Worm (Caenorhabditis elegans): Measurements from ENCODE around the gene nhr-281.

nhr-281 gene

ce11 chrX:14062771-14063170 is 50.5 kb downstream of the nhr-281 start:
- TF ChIP-seq hmg-4 (GFP tag; optimal IDR thresholded peaks at IDR 0.05) (no peak), aly-1 (tag; optimal IDR thresholded peaks at IDR 0.05) (no peak)
